Worm (Caenorhabditis elegans): ENCODE data around the gene C39F7.1.

DNA sequence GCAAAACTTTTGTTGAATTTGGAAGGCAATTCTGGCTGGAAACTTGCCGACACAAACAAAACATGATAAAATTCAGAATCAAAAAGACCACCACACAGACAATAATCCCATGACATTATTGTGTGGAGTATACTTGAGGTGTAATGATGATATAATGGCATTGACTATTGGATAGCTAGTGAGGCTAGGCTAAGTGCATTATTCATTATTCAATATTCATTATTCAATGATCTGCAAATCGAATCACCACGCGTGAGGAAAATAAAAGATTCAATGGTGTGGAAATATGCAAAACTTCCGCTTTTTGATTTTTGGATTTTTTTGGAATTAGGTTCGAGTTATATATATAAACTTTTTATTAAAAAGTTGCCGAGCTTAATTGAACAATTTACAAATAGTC lies 36.6 kb upstream of the C39F7.1 start:
- TF ChIP-seq M03D4.4 (tag; optimal IDR thresholded peaks at IDR 0.05) (no peak), nhr-237 (tag; optimal IDR thresholded peaks at IDR 0.05) (no peak), blmp-1 (tag; optimal IDR thresholded peaks at IDR 0.05) (no peak), ceh-83 (GFP tag; optimal IDR thresholded peaks at IDR 0.05) (no peak), nhr-28 (tag; optimal IDR thresholded peaks at IDR 0.05) (no peak), elt-3 (tag; optimal IDR thresholded peaks at IDR 0.05) (no peak), hlh-1 (tag; optimal IDR thresholded peaks at IDR 0.05) (no peak), bed-3 (GFP tag; optimal IDR thresholded peaks at IDR 0.05) (no peak)
